Worm (Caenorhabditis elegans): Measurements from ENCODE around the gene T10G3.4.
"Not testable (repeated sequence)": the region's sequence is repeated elsewhere in the genome, so short reads cannot be mapped to it uniquely, and the experiment has no call there.

ce11 chrV:13440290-13440689 lies 43.9 kb downstream of the T10G3.4 start:
- TF ChIP-seq F39B2.1 (GFP tag; IDR thresholded peaks at IDR 0.05); F37B4.10 (GFP tag; IDR thresholded peaks at IDR 0.05); snpc-1.3 (tag; optimal IDR thresholded peaks at IDR 0.05; ENCODE audit: insufficient read depth); ets-4 (GFP tag; optimal IDR thresholded peaks at IDR 0.05): not testable (repeated sequence)

Data from whole organism, young adult.